Fruit fly (Drosophila melanogaster) S2 (cell line): ENCODE results near the gene Vinc.

ENCODE experiments used
- CG8478 ChIP-seq: fragments of >200 bp; optimal IDR thresholded peaks from 2 replicates; lab custom pipeline; 2018
- CTCF ChIP-seq, 2 experiments: fragments of >200 bp; optimal IDR thresholded peaks; 2 replicates each; lab custom pipeline; 2018

dm6 chrX:2186555-2186954 is 35.8 kb downstream of the Vinc start, which contains the start of gene CG17777:
- no peak for TF ChIP-seq CTCF (optimal IDR thresholded peaks at IDR 0.05; lab: Kevin White, UChicago)
- no peak for TF ChIP-seq CG8478 (lab: Kevin White, UChicago)
